Worm (Caenorhabditis elegans): ENCODE results near the gene F54D5.24.

- TF ChIP-seq ztf-23 (GFP tag; IDR thresholded peaks at IDR 0.05) (no peak), T22C8.4 (GFP tag; IDR thresholded peaks at IDR 0.05) (no peak), cog-1 (tag; optimal IDR thresholded peaks at IDR 0.05) (no peak), med-1 (GFP tag; optimal IDR thresholded peaks at IDR 0.05; ENCODE audit: insufficient read depth) (no peak), klf-2 (GFP tag; conservative IDR thresholded peaks at IDR 0.05) (no peak), tab-1 (GFP tag; IDR thresholded peaks at IDR 0.05) (no peak), flt-1 (GFP tag; IDR thresholded peaks at IDR 0.05) (no peak), ztf-29 (GFP tag; IDR thresholded peaks at IDR 0.05) (no peak), ref-1 (GFP tag; conservative IDR thresholded peaks at IDR 0.05) (no peak)
Measured at ce11 chrII:11582698-11583097, 26.9 kb downstream of the F54D5.24 start, which contains the start of gene ints-7.

Measured in whole organism, midembryonic.